Worm (Caenorhabditis elegans): Measurements from ENCODE around the gene jmjd-5.

- TF ChIP-seq ref-1 (GFP tag; conservative IDR thresholded peaks at IDR 0.05) (no peak), tab-1 (GFP tag; IDR thresholded peaks at IDR 0.05) (no peak), flt-1 (GFP tag; IDR thresholded peaks at IDR 0.05) (no peak), T22C8.4 (GFP tag; IDR thresholded peaks at IDR 0.05) (no peak)
Observed at ce11 chrV:11146958-11147779, 19.9 kb downstream of the jmjd-5 start, which contains the start of the genes T19C4.24 and nlp-33.

Data from whole organism, midembryonic.